Worm (Caenorhabditis elegans): ENCODE measurements around the gene srsx-13.

srsx-13 gene

ce11 chrV:5018067-5018466 is 35.1 kb upstream of the srsx-13 start (continued):
- TF ChIP-seq ceh-20 (GFP tag; IDR thresholded peaks at IDR 0.05) (no peak), zfp-3 (GFP tag; conservative IDR thresholded peaks at IDR 0.05) (no peak), lir-3 (tag; optimal IDR thresholded peaks at IDR 0.05) (no peak), T26A8.4 (GFP tag; IDR thresholded peaks at IDR 0.05) (no peak), dve-1 (tag; optimal IDR thresholded peaks at IDR 0.05; ENCODE audit: insufficient read depth) (peak; percentile 76), lin-13 (GFP tag; optimal IDR thresholded peaks at IDR 0.05) (no peak), nhr-42 (GFP tag; IDR thresholded peaks at IDR 0.05) (no peak), ceh-62 (tag; optimal IDR thresholded peaks at IDR 0.05) (no peak), F49E8.2 (tag; optimal IDR thresholded peaks at IDR 0.05; ENCODE audit: borderline replicate concordance) (no peak), dmd-9 (GFP tag; IDR thresholded peaks at IDR 0.05) (no peak), dmd-6 (GFP tag; IDR thresholded peaks at IDR 0.05) (peak; percentile 62), nhr-6 (tag; optimal IDR thresholded peaks at IDR 0.05) (no peak), nhr-48 (tag; optimal IDR thresholded peaks at IDR 0.05) (no peak), snpc-1.2 (GFP tag; IDR thresholded peaks at IDR 0.05) (no peak), Y105C5A.15 (GFP tag; IDR thresholded peaks at IDR 0.05) (no peak), pqm-1 (tag; optimal IDR thresholded peaks at IDR 0.05) (peak; percentile 33), zag-1 (tag; optimal IDR thresholded peaks at IDR 0.05) (no peak), lin-1 (GFP tag; IDR thresholded peaks at IDR 0.05) (peak; percentile 44; the same call in 1 of the 2 replicates), skn-1 (tag; optimal IDR thresholded peaks at IDR 0.05) (no peak), mdt-29 (GFP tag; IDR thresholded peaks at IDR 0.05) (no peak), spr-1 (tag; optimal IDR thresholded peaks at IDR 0.05) (no peak), vab-7 (GFP tag; IDR thresholded peaks at IDR 0.05) (no peak), cey-2 (tag; optimal IDR thresholded peaks at IDR 0.05; ENCODE audit: borderline replicate concordance, insufficient read depth) (no peak), T20F7.1 (GFP tag; optimal IDR thresholded peaks at IDR 0.05) (no peak), ceh-28 (tag; optimal IDR thresholded peaks at IDR 0.05) (no peak), Y5F2A.4 (GFP tag; optimal IDR thresholded peaks at IDR 0.05) (no peak), saeg-2 (GFP tag; IDR thresholded peaks at IDR 0.05) (no peak), F26F4.8 (GFP tag; conservative IDR thresholded peaks at IDR 0.05) (no peak), jun-1 (tag; optimal IDR thresholded peaks at IDR 0.05) (no peak), spr-3 (GFP tag; optimal IDR thresholded peaks at IDR 0.05) (no peak), mxl-3 (GFP tag; optimal IDR thresholded peaks at IDR 0.05) (no peak), D1046.2 (GFP tag; IDR thresholded peaks at IDR 0.05) (no peak), duxl-1 (tag; optimal IDR thresholded peaks at IDR 0.05; ENCODE audit: poor library complexity) (no peak), ama-1 (optimal IDR thresholded peaks at IDR 0.05) (no peak), daf-12 (tag; optimal IDR thresholded peaks at IDR 0.05) (no peak), Y48G9A.11 (GFP tag; IDR thresholded peaks at IDR 0.05) (no peak), madf-5 (GFP tag; IDR thresholded peaks at IDR 0.05) (no peak), ztf-7 (tag; optimal IDR thresholded peaks at IDR 0.05) (no peak), nhr-102 (tag; optimal IDR thresholded peaks at IDR 0.05) (peak; percentile 73)

ce11 chrV:5016728-5017127 is 33.7 kb upstream of the srsx-13 start:
- TF ChIP-seq aha-1 (tag) (peak; percentile 58), unc-62 (GFP tag; optimal IDR thresholded peaks at IDR 0.05 in 1 of 2) (peak in 1 of 2 experiments; percentile 33), unc-62 (tag; optimal IDR thresholded peaks at IDR 0.05) (no peak), php-3 (GFP tag; IDR thresholded peaks at IDR 0.05) (no peak), nhr-11 (tag; optimal IDR thresholded peaks at IDR 0.05) (peak; percentile 43)

All from whole organism, L4 larva.